Worm (Caenorhabditis elegans): ENCODE results near the gene mttu-1.

The mttu-1 gene

ce11 chrIV:11247434-11247833, 49.3 kb downstream of the mttu-1 start:
- TF ChIP-seq dmd-4 (tag; optimal IDR thresholded peaks at IDR 0.05), result no peak
- no peak for TF ChIP-seq crh-2 (tag; optimal IDR thresholded peaks at IDR 0.05)
- no peak for TF ChIP-seq mdl-1 (tag; optimal IDR thresholded peaks at IDR 0.05)
- no peak for TF ChIP-seq ztf-4 (tag; optimal IDR thresholded peaks at IDR 0.05)
- no peak for TF ChIP-seq C34F6.9 (tag; optimal IDR thresholded peaks at IDR 0.05)
- no peak for TF ChIP-seq ztf-1 (GFP tag; conservative IDR thresholded peaks at IDR 0.05)
- no peak for TF ChIP-seq skn-1 (tag; optimal IDR thresholded peaks at IDR 0.05)
- TF ChIP-seq elt-3 (tag; optimal IDR thresholded peaks at IDR 0.05), result no peak
- TF ChIP-seq F13H6.1 (tag; optimal IDR thresholded peaks at IDR 0.05), result no peak
- TF ChIP-seq nhr-237 (tag; optimal IDR thresholded peaks at IDR 0.05), result no peak
- no peak for TF ChIP-seq lin-11 (tag; optimal IDR thresholded peaks at IDR 0.05)
- no peak for TF ChIP-seq aly-2 (tag; optimal IDR thresholded peaks at IDR 0.05)
- no peak for TF ChIP-seq blmp-1 (tag; optimal IDR thresholded peaks at IDR 0.05; ENCODE audit: insufficient read depth)
- TF ChIP-seq mab-5 (tag; optimal IDR thresholded peaks at IDR 0.05), result no peak
- TF ChIP-seq mbf-1 (tag; optimal IDR thresholded peaks at IDR 0.05), result no peak
- no peak for TF ChIP-seq alr-1 (tag; optimal IDR thresholded peaks at IDR 0.05)
- no peak for TF ChIP-seq ama-1 (optimal IDR thresholded peaks at IDR 0.05)
- no peak for TF ChIP-seq lin-13 (GFP tag; optimal IDR thresholded peaks at IDR 0.05)
- TF ChIP-seq unc-39 (tag; optimal IDR thresholded peaks at IDR 0.05), result no peak
- no peak for TF ChIP-seq sma-9 (GFP tag; optimal IDR thresholded peaks at IDR 0.05)
- TF ChIP-seq sma-9 (tag; optimal IDR thresholded peaks at IDR 0.05), result no peak
